Worm (Caenorhabditis elegans) whole organism, L1 larva: ENCODE results near the gene ZK1055.4.

Experiments used
- C16A3.4 ChIP-seq: fragments of 150-350 bp; optimal IDR thresholded peaks from 2 replicates; lab custom pipeline; 2014; ENCODE audit warnings: missing biosample characterization, missing genetic modification characterization
- Y116A8C.19 ChIP-seq: sonication (generic microtip); optimal IDR thresholded peaks from 2 replicates; lab custom pipeline; 2016; ENCODE audit warnings: missing compliant biosample characterization, missing genetic modification characterization, borderline replicate concordance
- aha-1 ChIP-seq: fragments of 150-350 bp; optimal IDR thresholded peaks from 2 replicates; lab custom pipeline; 2014; ENCODE audit warnings: missing biosample characterization, missing genetic modification characterization
- alr-1 ChIP-seq: fragments of 200-800 bp; sonication (Bioruptor generic); optimal IDR thresholded peaks from 2 replicates; lab custom pipeline; 2018; ENCODE audit warnings: borderline replicate concordance, mild to moderate bottlenecking, missing genetic modification characterization, missing compliant biosample characterization
- aly-2 ChIP-seq: fragments of 150-350 bp; optimal IDR thresholded peaks from 2 replicates; lab custom pipeline; 2014; ENCODE audit warnings: missing biosample characterization, missing genetic modification characterization
- blmp-1 ChIP-seq: fragments of 150-350 bp; optimal IDR thresholded peaks from 2 replicates; lab custom pipeline; 2014; ENCODE audit warnings: missing biosample characterization, missing genetic modification characterization
- ceh-8 ChIP-seq: fragments of 200-800 bp; sonication (Bioruptor generic); optimal IDR thresholded peaks from 2 replicates; lab custom pipeline; 2018; ENCODE audit warnings: mild to moderate bottlenecking, missing genetic modification characterization, moderate library complexity, missing compliant biosample characterization
- ceh-82 ChIP-seq, 3 experiments: fragments of 150-350 bp in 1 of 3; sonication (generic microtip) in 2 of 3; optimal IDR thresholded peaks; 2 replicates each; lab custom pipeline; 2014 to 2017; ENCODE audit warnings: missing biosample characterization in 3 of 3, missing genetic modification characterization in 3 of 3
- ceh-88 ChIP-seq: fragments of 200-800 bp; sonication (Bioruptor generic); IDR thresholded peaks from 2 replicates; pipeline ENCODE4 v1.3.6; 2022; ENCODE audit warnings: missing genetic modification characterization, missing compliant biosample characterization
- ceh-90 ChIP-seq: sonication (generic microtip); optimal IDR thresholded peaks from 2 replicates; lab custom pipeline; 2016; ENCODE audit warnings: missing genetic modification characterization, missing compliant biosample characterization
- dpl-1 ChIP-seq, 3 experiments: fragments of 150-350 bp in 2 of 3; sonication (generic microtip) in 1 of 3; optimal IDR thresholded peaks; 2 replicates each; lab custom pipeline; 2014 to 2017; ENCODE audit warnings: missing biosample characterization in 3 of 3, missing genetic modification characterization in 3 of 3, missing genetic modification reagents in 3 of 3
- dsc-1 ChIP-seq: sonication (generic microtip); optimal IDR thresholded peaks from 2 replicates; lab custom pipeline; 2016; ENCODE audit warnings: mild to moderate bottlenecking, missing genetic modification characterization, missing compliant biosample characterization
- egl-13 ChIP-seq: sonication (generic microtip); optimal IDR thresholded peaks from 2 replicates; lab custom pipeline; 2016; ENCODE audit warnings: missing genotype, missing genetic modification reagents, missing genetic modification characterization, missing compliant biosample characterization
- elt-3 ChIP-seq, 6 experiments: fragments of 150-350 bp in 1 of 6; sonication (generic microtip); optimal IDR thresholded peaks; 2 replicates each; lab custom pipeline; 2017 to 2018; ENCODE audit warnings: missing biosample characterization in 6 of 6, missing genetic modification characterization in 6 of 6, inconsistent platforms in 1 of 6
- ets-5 ChIP-seq: fragments of 200-800 bp; sonication (Bioruptor generic); IDR thresholded peaks from 2 replicates; pipeline ENCODE4 v1.3.6; 2022; ENCODE audit warnings: missing genetic modification characterization, missing compliant biosample characterization
- fkh-10 ChIP-seq: sonication (generic microtip); optimal IDR thresholded peaks from 2 replicates; lab custom pipeline; 2017; ENCODE audit warnings: missing biosample characterization, missing genetic modification reagents, missing genetic modification characterization
- fkh-8 ChIP-seq: sonication (generic microtip); optimal IDR thresholded peaks from 2 replicates; lab custom pipeline; 2016; ENCODE audit warnings: mild to moderate bottlenecking, missing genetic modification characterization, missing compliant biosample characterization
- grh-1 ChIP-seq: fragments of 200-800 bp; sonication (Bioruptor generic); IDR thresholded peaks from 2 replicates; pipeline ENCODE4 v1.3.6; 2022; ENCODE audit warnings: missing genetic modification reagents, missing genetic modification characterization, missing compliant biosample characterization
- hlh-4 ChIP-seq: sonication (generic microtip); optimal IDR thresholded peaks from 2 replicates; lab custom pipeline; 2016; ENCODE audit warnings: mild to moderate bottlenecking, missing genetic modification characterization, missing compliant biosample characterization
- irx-1 ChIP-seq: sonication (generic microtip); optimal IDR thresholded peaks from 2 replicates; lab custom pipeline; 2016; ENCODE audit warnings: missing genetic modification characterization, missing compliant biosample characterization
- lin-15B ChIP-seq: fragments of 150-350 bp; sonication (generic microtip); optimal IDR thresholded peaks from 3 replicates; lab custom pipeline; 2014; ENCODE audit warnings: missing biosample characterization, missing genetic modification characterization
- lin-35 ChIP-seq, 2 experiments: fragments of 150-350 bp; optimal IDR thresholded peaks; 2 replicates each; lab custom pipeline; 2014; ENCODE audit warnings: missing biosample characterization in 2 of 2, missing genetic modification characterization in 2 of 2, missing genetic modification reagents in 2 of 2
- lir-3 ChIP-seq: sonication (generic microtip); optimal IDR thresholded peaks from 2 replicates; lab custom pipeline; 2016; ENCODE audit warnings: mild to moderate bottlenecking, missing genetic modification characterization, moderate library complexity, missing compliant biosample characterization; ENCODE audit not compliant: poor library complexity
- lsy-2 ChIP-seq, 2 experiments: fragments of 150-350 bp; optimal IDR thresholded peaks; 2 replicates each; lab custom pipeline; 2014; ENCODE audit warnings: missing biosample characterization in 2 of 2, missing genetic modification characterization in 2 of 2
- mdl-1 ChIP-seq, 2 experiments: fragments of 150-350 bp; optimal IDR thresholded peaks; 2 replicates each; lab custom pipeline; 2014 to 2017; ENCODE audit warnings: missing biosample characterization in 2 of 2, missing genetic modification characterization in 2 of 2, inconsistent platforms in 1 of 2
- mep-1 ChIP-seq: fragments of 150-350 bp; optimal IDR thresholded peaks from 2 replicates; lab custom pipeline; 2014; ENCODE audit warnings: missing biosample characterization, missing genetic modification characterization
- nhr-12 ChIP-seq: sonication (generic microtip); optimal IDR thresholded peaks from 2 replicates; lab custom pipeline; 2017; ENCODE audit warnings: missing biosample characterization, missing genetic modification characterization
- nhr-237 ChIP-seq: fragments of 150-350 bp; optimal IDR thresholded peaks from 2 replicates; lab custom pipeline; 2014; ENCODE audit warnings: missing biosample characterization, missing genetic modification characterization
- nhr-71 ChIP-seq: sonication (generic microtip); optimal IDR thresholded peaks from 2 replicates; lab custom pipeline; 2016; ENCODE audit warnings: mild to moderate bottlenecking, missing genetic modification characterization, moderate library complexity, missing compliant biosample characterization
- nhr-84 ChIP-seq: sonication (generic microtip); optimal IDR thresholded peaks from 2 replicates; lab custom pipeline; 2017; ENCODE audit warnings: missing biosample characterization, missing genetic modification characterization
- pag-3 ChIP-seq: sonication (generic microtip); optimal IDR thresholded peaks from 2 replicates; lab custom pipeline; 2017; ENCODE audit warnings: missing genetic modification characterization, mild to moderate bottlenecking, missing compliant biosample characterization, antibody characterized with exemption, borderline replicate concordance; ENCODE audit not compliant: insufficient read depth
- pax-3 ChIP-seq: fragments of 200-800 bp; sonication (Bioruptor generic); optimal IDR thresholded peaks from 2 replicates; lab custom pipeline; 2018; ENCODE audit warnings: mild to moderate bottlenecking, missing genetic modification characterization, moderate library complexity, missing compliant biosample characterization
- rnt-1 ChIP-seq: sonication (generic microtip); optimal IDR thresholded peaks from 2 replicates; lab custom pipeline; 2016; ENCODE audit warnings: mild to moderate bottlenecking, missing genetic modification characterization, moderate library complexity, missing compliant biosample characterization
- skn-1 ChIP-seq: fragments of 150-350 bp; optimal IDR thresholded peaks from 2 replicates; lab custom pipeline; 2014; ENCODE audit warnings: missing biosample characterization, missing genetic modification characterization
- snpc-4 ChIP-seq: fragments of 150-350 bp; optimal IDR thresholded peaks from 2 replicates; lab custom pipeline; 2014; ENCODE audit warnings: missing biosample characterization, missing genetic modification characterization
- snu-23 ChIP-seq: sonication (generic microtip); optimal IDR thresholded peaks from 2 replicates; lab custom pipeline; 2016; ENCODE audit warnings: missing genetic modification characterization, missing compliant biosample characterization
- sptf-1 ChIP-seq: fragments of 150-350 bp; optimal IDR thresholded peaks from 2 replicates; lab custom pipeline; 2014; ENCODE audit warnings: missing biosample characterization, missing genetic modification characterization
- tbx-2 ChIP-seq: sonication (generic microtip); optimal IDR thresholded peaks from 2 replicates; lab custom pipeline; 2016; ENCODE audit warnings: missing genetic modification characterization, missing compliant biosample characterization
- unc-130 ChIP-seq: fragments of 150-350 bp; optimal IDR thresholded peaks from 2 replicates; lab custom pipeline; 2017; ENCODE audit warnings: missing biosample characterization, missing genetic modification characterization, inconsistent platforms
- unc-30 ChIP-seq: sonication (generic microtip); optimal IDR thresholded peaks from 2 replicates; lab custom pipeline; 2017; ENCODE audit warnings: missing biosample characterization, missing genetic modification characterization
- unc-98 ChIP-seq: fragments of 200-800 bp; sonication (Bioruptor generic); IDR thresholded peaks from 2 replicates; pipeline ENCODE4 v1.3.6; 2022; ENCODE audit warnings: missing genetic modification characterization, missing compliant biosample characterization
- xbp-1 ChIP-seq: sonication (generic microtip); optimal IDR thresholded peaks from 2 replicates; lab custom pipeline; 2016; ENCODE audit warnings: missing genetic modification characterization, missing compliant biosample characterization
- zag-1 ChIP-seq: fragments of 150-350 bp; optimal IDR thresholded peaks from 2 replicates; lab custom pipeline; 2014; ENCODE audit warnings: missing biosample characterization, missing genetic modification characterization
- zip-4 ChIP-seq: fragments of 200-800 bp; sonication (Bioruptor generic); optimal IDR thresholded peaks from 2 replicates; lab custom pipeline; 2018; ENCODE audit warnings: mild to moderate bottlenecking, missing genetic modification characterization, moderate library complexity, missing compliant biosample characterization
- ztf-4 ChIP-seq: fragments of 150-350 bp; optimal IDR thresholded peaks from 2 replicates; lab custom pipeline; 2014; ENCODE audit warnings: missing biosample characterization, missing genetic modification characterization

Gene ZK1055.4

DNA sequence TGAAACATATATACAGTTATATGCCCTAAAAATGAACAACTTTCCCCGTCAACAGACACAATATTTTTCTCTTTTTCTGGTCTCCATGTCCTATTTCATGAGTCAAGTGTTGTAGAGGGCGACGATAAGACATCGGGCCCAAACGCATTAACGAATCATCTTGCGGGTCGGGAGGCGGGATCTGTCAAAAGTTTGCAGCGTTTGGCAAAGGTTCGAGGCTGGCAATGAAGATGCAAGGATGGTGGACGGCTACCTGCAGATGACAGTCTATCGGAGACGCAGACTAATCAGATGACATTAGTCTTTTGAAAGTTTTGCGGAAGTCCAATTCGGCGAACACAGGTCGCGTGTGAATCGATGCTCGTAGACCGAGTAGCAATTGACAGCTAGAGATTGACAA lies 38.9 kb downstream of the ZK1055.4 start (continued):
- TF ChIP-seq elt-3 (tag; optimal IDR thresholded peaks at IDR 0.05; lab: Kevin White, UChicago) = no peak
- TF ChIP-seq dpl-1 (GFP tag; optimal IDR thresholded peaks at IDR 0.05; lab: Kevin White, UChicago) = no peak
- TF ChIP-seq skn-1 (tag; lab: Kevin White, UChicago) = no peak
- TF ChIP-seq, all 84 proteins: peak for 4

DNA sequence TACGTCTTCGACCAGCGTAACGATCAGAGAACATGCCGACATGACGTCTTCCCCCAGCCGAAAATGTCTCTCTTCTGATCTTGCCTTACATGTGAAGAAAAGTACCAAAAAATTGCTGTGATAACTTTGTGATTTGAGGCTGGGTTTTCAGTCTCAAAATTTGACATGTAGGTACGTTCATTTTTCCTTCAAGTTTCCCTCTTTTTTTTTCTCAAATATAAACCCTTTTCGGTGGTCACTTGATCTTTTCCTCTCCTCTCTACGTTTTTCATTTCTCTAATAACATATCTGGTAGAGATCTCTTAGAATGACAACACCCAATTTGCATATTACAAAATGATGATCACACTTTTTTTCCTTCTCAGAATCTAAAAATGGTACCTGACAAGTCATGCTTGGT lies 40.0 kb downstream of the ZK1055.4 start, which contains the start of gene nhr-37:
nhr-37 (plus strand) TSS at position 301 of the 400 bp plus-strand sequence.
- peak; percentile 14 for TF ChIP-seq fkh-8 (tag; lab: Kevin White, UChicago)
- TF ChIP-seq rnt-1 (tag; lab: Kevin White, UChicago) = no peak

DNA sequence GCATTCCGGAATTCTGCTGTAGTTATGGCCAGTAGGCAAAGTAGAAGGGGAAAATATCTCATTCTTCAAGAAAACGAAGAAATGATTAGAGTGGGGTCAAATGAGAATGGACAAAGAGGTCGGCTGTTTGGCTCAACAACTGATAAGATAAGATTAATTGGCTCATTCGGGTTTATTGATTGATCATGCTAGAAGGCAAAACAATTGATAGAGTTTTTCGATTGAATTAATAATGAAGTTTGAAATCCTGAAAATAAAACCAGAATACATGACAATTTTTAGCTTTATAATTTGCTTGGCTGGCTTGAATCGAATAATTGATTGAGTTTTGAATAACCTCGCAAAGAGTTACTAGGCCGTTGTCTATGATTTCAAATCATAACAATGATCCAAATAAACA lies 44.4 kb downstream of the ZK1055.4 start, which contains the start of gene ppt-1:
ppt-1 (minus strand) TSS at position 101 of the 400 bp plus-strand sequence.
- TF ChIP-seq aly-2 (tag; lab: Kevin White, UChicago) (no peak), dsc-1 (tag; lab: Kevin White, UChicago) (no peak), ztf-4 (no peak), irx-1 (tag; lab: Kevin White, UChicago) (no peak), snu-23 (GFP tag; lab: Kevin White, UChicago) (no peak), lin-35 (GFP tag; optimal IDR thresholded peaks at IDR 0.05; lab: Kevin White, UChicago) (no peak), lsy-2 (tag; optimal IDR thresholded peaks at IDR 0.05; lab: Kevin White, UChicago) (no peak), unc-30 (tag; lab: Kevin White, UChicago) (no peak), pag-3 (tag; lab: Kevin White, UChicago) (no peak)

DNA sequence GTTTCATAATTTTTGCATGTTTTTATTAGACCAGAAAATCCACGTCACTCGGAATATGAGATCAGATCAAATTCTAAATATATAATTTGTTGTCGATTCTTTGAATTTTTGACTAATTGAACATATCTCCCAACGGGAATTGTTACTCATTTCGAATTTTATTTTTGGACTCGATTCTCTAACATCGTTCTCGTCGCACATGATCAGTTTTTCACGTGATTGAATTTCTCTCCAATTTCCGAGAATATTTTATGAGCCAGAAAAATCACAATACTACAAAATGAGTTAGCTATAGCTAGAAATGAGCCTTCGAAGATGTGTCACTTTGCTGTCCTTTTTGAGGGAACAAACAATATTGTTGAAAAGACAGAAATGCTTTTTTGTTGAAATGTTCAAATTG lies 48.9 kb downstream of the ZK1055.4 start:
- no peak for TF ChIP-seq skn-1 (tag; lab: Kevin White, UChicago)
- TF ChIP-seq nhr-84 (tag; lab: Kevin White, UChicago) = no peak
- TF ChIP-seq tbx-2 (tag; lab: Kevin White, UChicago) = no peak
- TF ChIP-seq snpc-4 (tag; lab: Kevin White, UChicago) = no peak
- TF ChIP-seq ceh-8 (GFP tag; lab: Kevin White, UChicago) = peak; percentile 84
- TF ChIP-seq irx-1 (tag; lab: Kevin White, UChicago) = no peak
- TF ChIP-seq ceh-90 (tag; lab: Kevin White, UChicago) = no peak
- no peak for TF ChIP-seq alr-1 (tag; lab: Kevin White, UChicago)
- TF ChIP-seq ceh-88 = no peak
- TF ChIP-seq xbp-1 (tag; lab: Kevin White, UChicago) = peak; percentile 21
- peak in 1 of 2 experiments; percentile 14 for TF ChIP-seq lsy-2 (tag; optimal IDR thresholded peaks at IDR 0.05; lab: Kevin White, UChicago)
- TF ChIP-seq C16A3.4 = no peak
- peak; percentile 88 for TF ChIP-seq nhr-71 (tag; lab: Kevin White, UChicago)
- TF ChIP-seq ztf-4 = peak; percentile 40
- no peak for TF ChIP-seq fkh-10 (GFP tag; lab: Kevin White, UChicago)
- TF ChIP-seq zag-1 (tag; lab: Kevin White, UChicago) = no peak
- TF ChIP-seq pax-3 (tag; lab: Kevin White, UChicago) = peak; percentile 61
- TF ChIP-seq fkh-8 (tag; lab: Kevin White, UChicago) = peak; percentile 97
- TF ChIP-seq ceh-82 (tag; optimal IDR thresholded peaks at IDR 0.05; lab: Kevin White, UChicago) = no peak
- TF ChIP-seq aha-1 (tag; lab: Kevin White, UChicago) = no peak
- peak; percentile 88 for TF ChIP-seq dsc-1 (tag; lab: Kevin White, UChicago)
- TF ChIP-seq mdl-1 (tag; optimal IDR thresholded peaks at IDR 0.05; lab: Kevin White, UChicago) = no peak
- TF ChIP-seq lir-3 = no peak
- no peak for TF ChIP-seq unc-130 (tag; lab: Kevin White, UChicago)
- no peak for TF ChIP-seq Y116A8C.19 (tag; lab: Kevin White, UChicago)
- TF ChIP-seq nhr-237 (tag; lab: Kevin White, UChicago) = no peak
- TF ChIP-seq hlh-4 (tag; lab: Kevin White, UChicago) = no peak
- TF ChIP-seq zip-4 = no peak
- no peak for TF ChIP-seq lin-15B (tag; lab: Kevin White, UChicago)
- no peak for TF ChIP-seq egl-13
- TF ChIP-seq blmp-1 = no peak
- peak; percentile 10 for TF ChIP-seq mep-1
- no peak for TF ChIP-seq nhr-12 (tag; lab: Kevin White, UChicago)
- no peak for TF ChIP-seq grh-1 (GFP tag; lab: Robert Waterston, UW)
- TF ChIP-seq sptf-1 (tag; lab: Kevin White, UChicago) = no peak
- TF ChIP-seq unc-98 (GFP tag; lab: Robert Waterston, UW) = no peak
- no peak for TF ChIP-seq ets-5 (GFP tag; lab: Robert Waterston, UW)
